Fruit fly (Drosophila melanogaster): Measurements from ENCODE around the gene CG9175.

CG9175 gene

dm6 chr2L:6051212-6051621, 47.5 kb downstream of the CG9175 start (continued):
- TF ChIP-seq Opbp (GFP tag; IDR thresholded peaks at IDR 0.05; ENCODE audit: partially characterized antibody), result no peak
- peak; percentile 88 for TF ChIP-seq CG9609 (GFP tag; optimal IDR thresholded peaks at IDR 0.05)
- peak; percentile 91 for TF ChIP-seq gce (GFP tag; IDR thresholded peaks at IDR 0.05)
- peak; percentile 69 for TF ChIP-seq CG4730 (GFP tag; IDR thresholded peaks at IDR 0.05)
- TF ChIP-seq cato (GFP tag; optimal IDR thresholded peaks at IDR 0.05; ENCODE audit: borderline replicate concordance), result peak; percentile 82
- TF ChIP-seq E2f1 (GFP tag; IDR thresholded peaks at IDR 0.05), result peak; percentile 82
- peak; percentile 96 for TF ChIP-seq oc (tag; optimal IDR thresholded peaks at IDR 0.05)
- peak; percentile 95 for TF ChIP-seq CG18619 (GFP tag; optimal IDR thresholded peaks at IDR 0.05)
- TF ChIP-seq phol (tag; optimal IDR thresholded peaks at IDR 0.05), result peak; percentile 95
- TF ChIP-seq CG7271 (tag; optimal IDR thresholded peaks at IDR 0.05), result peak; percentile 88
- peak; percentile 91 for TF ChIP-seq esg (GFP tag; conservative IDR thresholded peaks at IDR 0.05)
- peak; percentile 37; the same call in 1 of the 2 replicates for TF ChIP-seq danr (GFP tag; IDR thresholded peaks at IDR 0.05)
- peak; percentile 93 for TF ChIP-seq CG15514 (GFP tag; optimal IDR thresholded peaks at IDR 0.05)
- TF ChIP-seq pho (GFP tag; optimal IDR thresholded peaks at IDR 0.05), result peak; percentile 95
- TF ChIP-seq ewg (GFP tag; optimal IDR thresholded peaks at IDR 0.05), result peak; percentile 88
- TF ChIP-seq D (optimal IDR thresholded peaks at IDR 0.05), result no peak
- peak; percentile 93 for TF ChIP-seq D (GFP tag; optimal IDR thresholded peaks at IDR 0.05)
- TF ChIP-seq yki (optimal IDR thresholded peaks at IDR 0.05), result no peak
- TF ChIP-seq rib (GFP tag; IDR thresholded peaks at IDR 0.05), result peak; percentile 94
- TF ChIP-seq chm (GFP tag; IDR thresholded peaks at IDR 0.05), result peak; percentile 97
- TF ChIP-seq CG3995 (GFP tag; optimal IDR thresholded peaks at IDR 0.05), result peak; percentile 66
- TF ChIP-seq Stat92E (GFP tag; optimal IDR thresholded peaks at IDR 0.05), result peak in 1 of 3 experiments; percentile 79
- peak; percentile 95 for TF ChIP-seq CG16863 (GFP tag; optimal IDR thresholded peaks at IDR 0.05)
- TF ChIP-seq stc (GFP tag; IDR thresholded peaks at IDR 0.05), result peak; percentile 95
- no peak for TF ChIP-seq tio (GFP tag; optimal IDR thresholded peaks at IDR 0.05)
- TF ChIP-seq Doc2 (GFP tag; IDR thresholded peaks at IDR 0.05), result no peak
- TF ChIP-seq mirr (GFP tag; optimal IDR thresholded peaks at IDR 0.05), result peak; percentile 96
- TF ChIP-seq lilli (GFP tag; optimal IDR thresholded peaks at IDR 0.05), result peak; percentile 97
- peak; percentile 91 for TF ChIP-seq wek (GFP tag; optimal IDR thresholded peaks at IDR 0.05)
- peak; percentile 96 for TF ChIP-seq ara (GFP tag; IDR thresholded peaks at IDR 0.05)
- peak; percentile 57 for TF ChIP-seq CG4617 (GFP tag; optimal IDR thresholded peaks at IDR 0.05; ENCODE audit: borderline replicate concordance)
- peak; percentile 91 for TF ChIP-seq maf-S (GFP tag; optimal IDR thresholded peaks at IDR 0.05)
- peak; percentile 91 for TF ChIP-seq en (GFP tag; optimal IDR thresholded peaks at IDR 0.05)
- TF ChIP-seq ac (GFP tag; optimal IDR thresholded peaks at IDR 0.05), result peak; percentile 79
- TF ChIP-seq seq (GFP tag; IDR thresholded peaks at IDR 0.05), result peak; percentile 97
- no peak for TF ChIP-seq CG16813 (GFP tag; IDR thresholded peaks at IDR 0.05; ENCODE audit: partially characterized antibody)
- peak; percentile 97 for TF ChIP-seq gcm (GFP tag; optimal IDR thresholded peaks at IDR 0.05)
- no peak for TF ChIP-seq Doc3 (GFP tag; IDR thresholded peaks at IDR 0.05; ENCODE audit: partially characterized antibody)
- peak; percentile 79 for TF ChIP-seq gsb (GFP tag; IDR thresholded peaks at IDR 0.05)
- TF ChIP-seq ato (GFP tag; IDR thresholded peaks at IDR 0.05; ENCODE audit: partially characterized antibody), result no peak
- peak; percentile 94 for TF ChIP-seq Mrtf (GFP tag; IDR thresholded peaks at IDR 0.05)
- TF ChIP-seq Hr51 (GFP tag; optimal IDR thresholded peaks at IDR 0.05), result peak; percentile 90 to 98
- TF ChIP-seq CG2199 (GFP tag; IDR thresholded peaks at IDR 0.05), result peak; percentile 89; the same call in 2 of the 3 replicates
- TF ChIP-seq CG1233 (GFP tag; optimal IDR thresholded peaks at IDR 0.05), result peak; percentile 96
- peak; percentile 95 for TF ChIP-seq Xbp1 (GFP tag; optimal IDR thresholded peaks at IDR 0.05)
- peak; percentile 93 for TF ChIP-seq nom (GFP tag; optimal IDR thresholded peaks at IDR 0.05)
- TF ChIP-seq Hr3 (GFP tag; optimal IDR thresholded peaks at IDR 0.05), result peak; percentile 80
- 0 out of 3 replicates have a peak, but pooled peaks have one; percentile 76 for TF ChIP-seq CG7357 (GFP tag; IDR thresholded peaks at IDR 0.05)
- TF ChIP-seq prd (optimal IDR thresholded peaks at IDR 0.05), result no peak
- peak; percentile 84 for TF ChIP-seq prd (GFP tag; IDR thresholded peaks at IDR 0.05)
- TF ChIP-seq CG34422 (GFP tag; IDR thresholded peaks at IDR 0.05), result peak; percentile 92
